Worm (Caenorhabditis elegans) whole organism, L1 larva: ENCODE results near the gene spe-10.
A peak's percentile ranks its signal among the peaks of the same experiment; 100 is the strongest.

Experiments
- C16A3.4 ChIP-seq: fragments of 150-350 bp; optimal IDR thresholded peaks from 2 replicates; lab custom pipeline; 2014; ENCODE audit warnings: missing biosample characterization, missing genetic modification characterization
- ceh-90 ChIP-seq: sonication (generic microtip); optimal IDR thresholded peaks from 2 replicates; lab custom pipeline; 2016; ENCODE audit warnings: missing genetic modification characterization, missing compliant biosample characterization
- dpl-1 ChIP-seq, 3 experiments: fragments of 150-350 bp in 2 of 3; sonication (generic microtip) in 1 of 3; optimal IDR thresholded peaks; 2 replicates each; lab custom pipeline; 2014 to 2017; ENCODE audit warnings: missing biosample characterization in 3 of 3, missing genetic modification characterization in 3 of 3, missing genetic modification reagents in 3 of 3
- elt-3 ChIP-seq, 6 experiments: fragments of 150-350 bp in 1 of 6; sonication (generic microtip); optimal IDR thresholded peaks; 2 replicates each; lab custom pipeline; 2017 to 2018; ENCODE audit warnings: missing biosample characterization in 6 of 6, missing genetic modification characterization in 6 of 6, inconsistent platforms in 1 of 6
- lin-39 ChIP-seq: fragments of 150-350 bp; optimal IDR thresholded peaks from 2 replicates; lab custom pipeline; 2014; ENCODE audit warnings: missing biosample characterization, missing genetic modification reagents, missing genetic modification characterization
- sptf-1 ChIP-seq: fragments of 150-350 bp; optimal IDR thresholded peaks from 2 replicates; lab custom pipeline; 2014; ENCODE audit warnings: missing biosample characterization, missing genetic modification characterization
- unc-30 ChIP-seq: sonication (generic microtip); optimal IDR thresholded peaks from 2 replicates; lab custom pipeline; 2017; ENCODE audit warnings: missing biosample characterization, missing genetic modification characterization
- zag-1 ChIP-seq: fragments of 150-350 bp; optimal IDR thresholded peaks from 2 replicates; lab custom pipeline; 2014; ENCODE audit warnings: missing biosample characterization, missing genetic modification characterization

- TF ChIP-seq lin-39 (tag; lab: Kevin White, UChicago), result no peak
- no peak for TF ChIP-seq zag-1
- TF ChIP-seq unc-30 (tag; lab: Kevin White, UChicago), result no peak
- no peak for TF ChIP-seq dpl-1 (GFP tag; optimal IDR thresholded peaks at IDR 0.05; lab: Kevin White, UChicago)
- TF ChIP-seq ceh-90 (tag; lab: Kevin White, UChicago), result no peak
- no peak for TF ChIP-seq C16A3.4 (tag; lab: Kevin White, UChicago)
- peak; percentile 47 to 85 (median 66) for TF ChIP-seq elt-3 (tag; optimal IDR thresholded peaks at IDR 0.05; lab: Kevin White, UChicago)
- no peak for TF ChIP-seq sptf-1 (tag; lab: Kevin White, UChicago)
Observed at ce11 chrV:10387412-10387811, 3.4 kb downstream of the spe-10 start.
